Worm (Caenorhabditis elegans) whole organism, L4/young adult: ENCODE data around the gene zzz-1.
A peak's percentile ranks its signal among the peaks of the same experiment; 100 is the strongest.

Experiments
- W03F9.2 ChIP-seq: fragments of 150-350 bp; optimal IDR thresholded peaks from 2 replicates; lab custom pipeline; 2014; ENCODE audit warnings: missing biosample characterization, missing genetic modification characterization
- dao-5 ChIP-seq: sonication (generic microtip); optimal IDR thresholded peaks from 2 replicates; lab custom pipeline; 2016; ENCODE audit warnings: missing genotype, missing genetic modification characterization, moderate library complexity, missing compliant biosample characterization
- him-1 ChIP-seq: sonication (generic microtip); optimal IDR thresholded peaks from 2 replicates; lab custom pipeline; 2016; ENCODE audit warnings: missing genotype, missing genetic modification reagents, missing genetic modification characterization, missing compliant biosample characterization

Gene zzz-1

ce11 chrV:10909071-10909470, at the start of gene zzz-1:
zzz-1 (minus strand) TSS chrV:10909171.
- TF ChIP-seq W03F9.2 (tag; lab: Kevin White, UChicago) = no peak
- TF ChIP-seq him-1 (tag; lab: Kevin White, UChicago) = no peak
- no peak for TF ChIP-seq dao-5 (tag; lab: Kevin White, UChicago)

- TF ChIP-seq dao-5 (tag; lab: Kevin White, UChicago) = no peak
- TF ChIP-seq W03F9.2 (tag; lab: Kevin White, UChicago) = peak; percentile 11
Measured at ce11 chrV:10958322-10958900, 49.4 kb upstream of the zzz-1 start, which contains the start of gene pigt-1. pigt-1 (minus strand) TSS chrV:10958821.

- no peak for TF ChIP-seq him-1 (tag; lab: Kevin White, UChicago)
- no peak for TF ChIP-seq W03F9.2 (tag; lab: Kevin White, UChicago)
- TF ChIP-seq dao-5 (tag; lab: Kevin White, UChicago) = no peak
Measured at ce11 chrV:10955681-10956476, 46.9 kb upstream of the zzz-1 start, which contains the start of gene F17C11.13. F17C11.13 (plus strand) TSS chrV:10955923.

- TF ChIP-seq W03F9.2 (tag; lab: Kevin White, UChicago) (no peak), him-1 (tag; lab: Kevin White, UChicago) (no peak), dao-5 (tag; lab: Kevin White, UChicago) (no peak)
Measured at ce11 chrV:10954832-10955231, 45.9 kb upstream of the zzz-1 start, which contains the start of gene F17C11.6. F17C11.6 (plus strand) TSS chrV:10955121.

- no peak for TF ChIP-seq W03F9.2 (tag; lab: Kevin White, UChicago)
- TF ChIP-seq him-1 (tag; lab: Kevin White, UChicago) = no peak
- TF ChIP-seq dao-5 (tag; lab: Kevin White, UChicago) = no peak
Measured at ce11 chrV:10954334-10954733, 45.4 kb upstream of the zzz-1 start, which contains the start of gene clec-221. clec-221 (minus strand) TSS chrV:10954434.

- TF ChIP-seq W03F9.2 (tag; lab: Kevin White, UChicago) = no peak
- TF ChIP-seq him-1 (tag; lab: Kevin White, UChicago) = no peak
- TF ChIP-seq dao-5 (tag; lab: Kevin White, UChicago) = no peak
Measured at ce11 chrV:10953471-10954155, 44.6 kb upstream of the zzz-1 start.

- peak; percentile 62 for TF ChIP-seq W03F9.2 (tag; lab: Kevin White, UChicago)
- no peak for TF ChIP-seq him-1 (tag; lab: Kevin White, UChicago)
Measured at ce11 chrV:10951655-10952278, 42.8 kb upstream of the zzz-1 start, which contains the start of gene F17C11.4. F17C11.4 (plus strand) TSS chrV:10951860.

- TF ChIP-seq dao-5 (tag; lab: Kevin White, UChicago) (no peak), W03F9.2 (tag; lab: Kevin White, UChicago) (no peak), him-1 (tag; lab: Kevin White, UChicago) (no peak)
Measured at ce11 chrV:10949511-10949910, 40.5 kb upstream of the zzz-1 start, which contains the start of gene col-153. col-153 (plus strand) TSS chrV:10949811.

- TF ChIP-seq W03F9.2 (tag; lab: Kevin White, UChicago) = no peak
Measured at ce11 chrV:10947930-10948329, 39.0 kb upstream of the zzz-1 start, which contains the start of gene F17C11.2. F17C11.2 (plus strand) TSS chrV:10948230.

ce11 chrV:10947210-10947609, 38.2 kb upstream of the zzz-1 start:
- TF ChIP-seq him-1 (tag; lab: Kevin White, UChicago) (no peak), dao-5 (tag; lab: Kevin White, UChicago) (no peak)

ce11 chrV:10944903-10945302, 35.9 kb upstream of the zzz-1 start:
- TF ChIP-seq dao-5 (tag; lab: Kevin White, UChicago) (no peak), him-1 (tag; lab: Kevin White, UChicago) (no peak), W03F9.2 (tag; lab: Kevin White, UChicago) (no peak)

ce11 chrV:10942161-10942560, 33.2 kb upstream of the zzz-1 start, which contains the start of gene zip-9:
zip-9 (plus strand) TSS chrV:10942461.
- no peak for TF ChIP-seq him-1 (tag; lab: Kevin White, UChicago)
- TF ChIP-seq W03F9.2 (tag; lab: Kevin White, UChicago) = no peak
- no peak for TF ChIP-seq dao-5 (tag; lab: Kevin White, UChicago)

ce11 chrV:10941150-10941549, 32.2 kb upstream of the zzz-1 start, which contains the start of gene F17C11.26:
F17C11.26 (plus strand) TSS chrV:10941450.
- TF ChIP-seq W03F9.2 (tag; lab: Kevin White, UChicago) (no peak), him-1 (tag; lab: Kevin White, UChicago) (no peak), dao-5 (tag; lab: Kevin White, UChicago) (no peak)
